Fruit fly (Drosophila melanogaster) whole organism: ENCODE data around the gene Gapvd1.

ENCODE experiments used
- CG8478 ChIP-seq: fragments of >200 bp; optimal IDR thresholded peaks from 2 replicates; lab custom pipeline; 2018; ENCODE audit warnings: inconsistent platforms
- Dll ChIP-seq: fragments of >200 bp; optimal IDR thresholded peaks from 2 replicates; lab custom pipeline; 2017
- EcR ChIP-seq, 2 experiments: fragments of >200 bp; optimal IDR thresholded peaks; 2 replicates each; lab custom pipeline; 2017; ENCODE audit warnings: missing biosample characterization in 2 of 2, missing genetic modification characterization in 2 of 2, missing genetic modification reagents in 2 of 2
- pan ChIP-seq: fragments of >200 bp; optimal IDR thresholded peaks from 2 replicates; lab custom pipeline; 2017
- psq ChIP-seq: fragments of >200 bp; optimal IDR thresholded peaks from 2 replicates; lab custom pipeline; 2017
- usp ChIP-seq: fragments of >200 bp; optimal IDR thresholded peaks from 2 replicates; lab custom pipeline; 2017; ENCODE audit warnings: missing biosample characterization, missing genetic modification characterization, mixed read lengths

The Gapvd1 gene

DNA sequence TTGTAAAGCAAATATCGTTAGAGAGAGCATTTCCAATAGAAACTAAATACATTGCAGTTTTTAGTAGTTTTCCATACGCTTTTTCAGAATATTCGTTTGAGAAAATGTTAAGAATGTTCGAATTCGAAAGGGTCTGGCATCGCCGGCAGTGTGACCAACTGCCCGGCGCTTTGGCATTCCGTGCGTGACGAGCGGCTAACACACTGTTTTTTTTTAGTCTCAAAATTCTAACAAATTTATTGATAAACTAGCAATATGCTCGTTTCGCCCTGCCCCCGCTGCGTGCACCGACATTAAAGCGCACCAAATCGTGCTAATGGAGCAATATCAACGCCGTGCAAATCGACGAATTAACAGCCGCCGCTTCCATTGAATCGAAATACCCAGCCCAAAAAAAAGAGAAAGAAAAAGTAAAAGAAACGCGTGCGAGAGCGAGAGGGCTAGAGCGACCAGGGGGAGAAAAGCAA lies 30.6 kb downstream of the Gapvd1 start, which contains the start of gene dsh:
Gene dsh, plus strand, starts transcription at position 174 of the 467 bp plus-strand sequence.
- no peak for TF ChIP-seq psq (lab: Kevin White, UChicago)
- TF ChIP-seq usp (GFP tag; lab: Kevin White, UChicago): no peak
- TF ChIP-seq CG8478: no peak
- no peak for TF ChIP-seq pan
- no peak for TF ChIP-seq EcR (GFP tag; optimal IDR thresholded peaks at IDR 0.05; lab: Kevin White, UChicago)
- TF ChIP-seq Dll (lab: Kevin White, UChicago): no peak

- TF ChIP-seq pan: no peak
- TF ChIP-seq psq (lab: Kevin White, UChicago): no peak
- no peak for TF ChIP-seq EcR (GFP tag; optimal IDR thresholded peaks at IDR 0.05; lab: Kevin White, UChicago)
- TF ChIP-seq Dll (lab: Kevin White, UChicago): no peak
- no peak for TF ChIP-seq CG8478
- no peak for TF ChIP-seq usp (GFP tag; lab: Kevin White, UChicago)
Measured at dm6 chrX:11356648-11357047, 31.5 kb downstream of the Gapvd1 start.

DNA sequence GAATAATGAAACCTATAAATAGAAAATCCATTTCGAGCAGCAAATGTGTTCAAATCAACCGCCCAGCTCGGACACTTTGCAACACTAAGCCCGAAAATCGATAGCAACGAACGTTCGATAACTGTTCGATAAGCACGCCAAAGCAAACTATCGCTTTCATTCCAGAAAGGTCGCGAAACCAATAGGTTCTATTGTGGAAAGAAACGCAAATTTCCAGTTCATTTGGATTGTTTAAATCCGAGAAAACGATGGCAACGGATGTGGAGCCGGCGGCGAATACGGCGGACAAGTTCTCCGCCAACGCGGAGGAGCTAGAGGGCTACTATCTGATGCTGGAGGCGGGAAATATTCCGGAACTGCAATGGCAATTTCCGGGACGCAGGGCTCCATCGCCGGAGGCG lies 33.9 kb downstream of the Gapvd1 start, which contains the start of gene Pa1:
Gene Pa1, plus strand, starts transcription at position 156 of the 401 bp plus-strand sequence.
- TF ChIP-seq pan (no peak), CG8478 (no peak), usp (GFP tag; lab: Kevin White, UChicago) (no peak), Dll (lab: Kevin White, UChicago) (no peak)

dm6 chrX:11367783-11368509 lies 42.8 kb downstream of the Gapvd1 start, which contains the start of the genes hop and Tim8:
TSS of gene hop (minus strand) at chrX:11368098.
TSS of gene Tim8 (plus strand) at chrX:11368445.
- TF ChIP-seq Dll (lab: Kevin White, UChicago): no peak
- no peak for TF ChIP-seq CG8478
- TF ChIP-seq pan: no peak
- no peak for TF ChIP-seq psq (lab: Kevin White, UChicago)
- no peak for TF ChIP-seq EcR (GFP tag; optimal IDR thresholded peaks at IDR 0.05; lab: Kevin White, UChicago)

dm6 chrX:11369374-11369773 lies 44.2 kb downstream of the Gapvd1 start, which contains the start of gene dlg1:
TSS of gene dlg1 (plus strand) at chrX:11369665.
- TF ChIP-seq CG8478 (no peak), Dll (lab: Kevin White, UChicago) (no peak)

DNA sequence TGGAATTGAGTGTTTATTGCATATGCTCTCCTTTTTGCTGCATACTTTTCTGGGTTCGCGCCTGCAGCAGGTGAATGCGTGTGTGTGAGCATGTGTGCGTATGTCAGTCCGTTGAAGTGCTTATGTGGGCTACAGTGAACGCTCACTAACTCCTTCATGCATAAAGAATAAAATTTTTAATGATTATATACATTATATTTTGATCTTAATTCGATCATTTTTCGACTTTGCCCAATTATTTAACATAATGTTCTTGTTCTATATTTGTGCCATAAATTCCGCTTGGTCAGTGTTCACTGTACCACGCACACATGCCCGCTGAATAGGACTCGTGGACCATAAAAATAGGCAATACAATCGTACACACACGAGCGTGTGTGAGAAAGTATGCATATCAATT lies 45.6 kb downstream of the Gapvd1 start:
- TF ChIP-seq pan (no peak), CG8478 (no peak), psq (lab: Kevin White, UChicago) (no peak), Dll (lab: Kevin White, UChicago) (no peak), usp (GFP tag; lab: Kevin White, UChicago) (no peak), EcR (GFP tag; optimal IDR thresholded peaks at IDR 0.05; lab: Kevin White, UChicago) (no peak)

DNA sequence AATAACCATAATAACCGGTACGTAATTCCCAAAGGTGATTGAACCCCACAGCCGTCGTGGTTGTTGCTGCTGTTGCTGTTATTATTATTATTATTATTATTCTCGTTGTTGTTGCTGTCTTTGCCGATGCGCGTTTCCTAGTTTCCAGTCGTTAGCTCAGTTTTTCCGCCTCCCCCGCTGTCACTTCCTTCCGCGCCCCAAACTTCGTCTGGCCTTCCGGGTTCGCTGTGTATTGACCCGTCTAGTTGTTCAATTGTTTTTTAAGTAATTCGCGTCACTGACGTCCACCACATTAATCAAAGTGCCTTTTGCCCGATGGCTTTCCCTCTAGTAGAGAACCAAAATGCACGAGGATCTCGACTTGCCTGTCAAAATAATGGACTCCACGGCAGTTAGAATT lies 46.4 kb downstream of the Gapvd1 start:
- no peak for TF ChIP-seq psq (lab: Kevin White, UChicago)
- TF ChIP-seq EcR (GFP tag; optimal IDR thresholded peaks at IDR 0.05; lab: Kevin White, UChicago): no peak
- no peak for TF ChIP-seq Dll (lab: Kevin White, UChicago)
- no peak for TF ChIP-seq CG8478
- TF ChIP-seq usp (GFP tag; lab: Kevin White, UChicago): no peak
- TF ChIP-seq pan: no peak

- TF ChIP-seq Dll (lab: Kevin White, UChicago) (peak; percentile 69), psq (lab: Kevin White, UChicago) (no peak), EcR (GFP tag; optimal IDR thresholded peaks at IDR 0.05; lab: Kevin White, UChicago) (no peak), usp (GFP tag; lab: Kevin White, UChicago) (no peak)
Measured at dm6 chrX:11372764-11373712, 47.9 kb downstream of the Gapvd1 start.

- TF ChIP-seq psq (lab: Kevin White, UChicago) (no peak), Dll (lab: Kevin White, UChicago) (no peak), CG8478 (no peak), pan (no peak), usp (GFP tag; lab: Kevin White, UChicago) (no peak), EcR (GFP tag; optimal IDR thresholded peaks at IDR 0.05; lab: Kevin White, UChicago) (no peak)
Measured at dm6 chrX:11374320-11374719, 49.1 kb downstream of the Gapvd1 start.

DNA sequence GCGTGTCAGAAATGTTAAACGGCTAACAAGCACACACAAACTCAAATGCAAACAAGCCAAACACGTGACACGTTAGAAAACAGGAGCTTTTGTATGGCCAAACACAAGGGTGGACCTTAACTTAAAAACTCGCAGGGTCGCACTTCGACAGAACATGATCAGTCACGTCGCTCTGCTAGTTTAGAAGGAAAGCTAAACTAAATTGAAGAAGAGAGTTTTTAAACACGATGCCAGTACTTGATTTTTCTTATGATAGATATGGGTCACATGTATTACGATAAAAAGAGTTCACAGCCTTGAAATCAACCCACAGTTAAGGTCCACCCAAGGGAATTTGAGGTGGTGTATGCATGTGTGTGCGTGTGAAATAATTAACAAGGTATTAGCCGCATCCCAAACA lies 53.2 kb downstream of the Gapvd1 start:
- TF ChIP-seq pan (no peak), usp (GFP tag; lab: Kevin White, UChicago) (no peak), CG8478 (no peak), psq (lab: Kevin White, UChicago) (no peak), Dll (lab: Kevin White, UChicago) (no peak), EcR (GFP tag; optimal IDR thresholded peaks at IDR 0.05; lab: Kevin White, UChicago) (no peak)

dm6 chrX:11379139-11379538 lies 54.0 kb downstream of the Gapvd1 start:
- TF ChIP-seq Dll (lab: Kevin White, UChicago) (no peak), psq (lab: Kevin White, UChicago) (no peak), pan (no peak), CG8478 (no peak), EcR (GFP tag; optimal IDR thresholded peaks at IDR 0.05; lab: Kevin White, UChicago) (no peak), usp (GFP tag; lab: Kevin White, UChicago) (no peak)

DNA sequence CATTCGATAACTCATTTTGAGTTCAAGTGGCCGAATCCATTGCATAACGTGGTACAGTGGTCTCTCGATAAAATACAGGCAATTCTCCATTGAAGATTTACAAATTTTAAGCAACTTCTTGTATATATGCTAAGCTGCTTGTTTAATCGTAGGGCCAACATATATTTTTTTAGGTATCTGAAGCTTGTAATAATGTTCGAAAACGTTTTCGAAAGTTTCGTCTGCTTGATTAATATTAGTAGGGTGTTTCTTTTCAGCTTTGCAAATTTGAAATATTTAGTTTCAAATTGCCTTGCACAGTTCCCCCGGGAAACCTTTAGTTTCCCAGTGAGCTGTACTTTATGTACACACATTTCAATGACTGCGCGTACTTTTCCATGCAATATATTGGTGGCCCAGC lies 54.6 kb downstream of the Gapvd1 start:
- TF ChIP-seq Dll (lab: Kevin White, UChicago): no peak
- TF ChIP-seq pan: no peak
- TF ChIP-seq psq (lab: Kevin White, UChicago): no peak
- TF ChIP-seq usp (GFP tag; lab: Kevin White, UChicago): no peak
- TF ChIP-seq CG8478: no peak
- no peak for TF ChIP-seq EcR (GFP tag; optimal IDR thresholded peaks at IDR 0.05; lab: Kevin White, UChicago)
